Worm (Caenorhabditis elegans): ENCODE data around the gene sumv-2.

Gene sumv-2

DNA sequence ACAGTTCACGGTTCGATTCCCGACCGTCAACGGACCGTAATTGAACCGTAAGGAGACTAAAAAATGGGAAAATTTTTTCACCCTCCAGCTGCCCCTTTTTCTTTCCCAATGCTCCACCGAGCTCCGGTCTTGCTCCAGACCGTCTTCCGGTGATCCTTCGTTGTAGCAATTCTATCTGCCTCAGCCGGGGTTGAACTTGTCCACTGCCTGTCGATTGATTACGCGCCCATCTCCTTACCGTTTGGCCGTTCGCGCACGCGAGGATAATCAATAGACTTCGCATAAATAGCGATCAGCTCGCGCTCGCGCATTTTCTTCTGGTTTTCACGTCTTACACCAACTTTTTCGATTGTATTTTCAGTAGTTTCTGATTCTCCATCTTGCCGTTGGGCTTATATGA is 15.4 kb downstream of the sumv-2 start (continued):
- TF ChIP-seq Y79H2A.3 (GFP tag; conservative IDR thresholded peaks at IDR 0.05) (peak; percentile 26; the same call in 1 of the 2 replicates), Y53G8AR.9 (GFP tag; conservative IDR thresholded peaks at IDR 0.05) (peak; percentile 64), B0261.1 (tag; optimal IDR thresholded peaks at IDR 0.05) (peak; percentile 33), die-1 (tag; optimal IDR thresholded peaks at IDR 0.05) (peak; percentile 15), rpc-1 (optimal IDR thresholded peaks at IDR 0.05) (peak; percentile 23), rpc-1 (tag; optimal IDR thresholded peaks at IDR 0.05) (peak; percentile 56), egl-44 (GFP tag; IDR thresholded peaks at IDR 0.05) (peak; percentile 92), dox-1 (GFP tag; IDR thresholded peaks at IDR 0.05) (peak; percentile 83), nhr-90 (tag; optimal IDR thresholded peaks at IDR 0.05) (peak; percentile 1)

DNA sequence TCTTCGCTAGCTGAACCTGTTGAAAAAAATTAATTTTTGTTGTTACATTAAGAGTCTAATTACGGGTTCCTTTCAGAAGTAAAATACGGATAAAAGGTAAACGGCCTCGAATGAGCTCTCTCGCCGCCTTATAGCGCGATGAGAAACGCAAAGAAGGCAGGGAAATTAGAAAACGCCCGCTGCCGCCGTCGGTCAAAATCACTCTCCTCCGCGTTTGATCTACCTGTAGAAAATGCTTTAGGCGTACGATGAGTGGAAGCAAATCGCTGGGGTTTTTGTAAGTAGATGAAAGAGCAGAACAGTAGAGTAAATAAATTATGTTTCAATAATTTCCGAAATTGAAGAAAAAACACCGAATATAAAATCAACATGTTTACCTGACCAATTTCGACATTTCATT is 19.8 kb downstream of the sumv-2 start:
- TF ChIP-seq Y95B8A.8 (GFP tag; IDR thresholded peaks at IDR 0.05): no peak
- TF ChIP-seq ztf-18 (tag; optimal IDR thresholded peaks at IDR 0.05): no peak
- TF ChIP-seq F52B5.7 (tag; optimal IDR thresholded peaks at IDR 0.05): no peak
- TF ChIP-seq hlh-26 (GFP tag; conservative IDR thresholded peaks at IDR 0.05): no peak
- peak; percentile 44 for TF ChIP-seq dpl-1 (GFP tag; optimal IDR thresholded peaks at IDR 0.05)
- TF ChIP-seq nhr-80 (tag; optimal IDR thresholded peaks at IDR 0.05): no peak
- no peak for TF ChIP-seq bed-2 (GFP tag; IDR thresholded peaks at IDR 0.05)
- no peak for TF ChIP-seq unc-62 (GFP tag; optimal IDR thresholded peaks at IDR 0.05)
- no peak for TF ChIP-seq akir-1 (GFP tag; optimal IDR thresholded peaks at IDR 0.05)
- TF ChIP-seq lin-35 (GFP tag; optimal IDR thresholded peaks at IDR 0.05): no peak
- no peak for TF ChIP-seq rpc-1 (optimal IDR thresholded peaks at IDR 0.05)
- no peak for TF ChIP-seq rpc-1 (tag; optimal IDR thresholded peaks at IDR 0.05)
- no peak for TF ChIP-seq K11D2.4 (GFP tag; IDR thresholded peaks at IDR 0.05)
- no peak for TF ChIP-seq T07F8.4 (tag; optimal IDR thresholded peaks at IDR 0.05)
- TF ChIP-seq D2030.7 (GFP tag; IDR thresholded peaks at IDR 0.05): peak; percentile 49; the same call in 1 of the 2 replicates
- TF ChIP-seq ztf-26 (tag; optimal IDR thresholded peaks at IDR 0.05): no peak
- TF ChIP-seq Y56A3A.18 (GFP tag; IDR thresholded peaks at IDR 0.05): no peak
- TF ChIP-seq egl-18 (GFP tag; IDR thresholded peaks at IDR 0.05): no peak
- TF ChIP-seq let-526 (GFP tag; IDR thresholded peaks at IDR 0.05): no peak
- TF ChIP-seq xnd-1 (tag; optimal IDR thresholded peaks at IDR 0.05): peak; percentile 61
- TF ChIP-seq ekl-4 (GFP tag; IDR thresholded peaks at IDR 0.05): no peak
- no peak for TF ChIP-seq ceh-27 (GFP tag; optimal IDR thresholded peaks at IDR 0.05)
- TF ChIP-seq hmg-1.2 (GFP tag; IDR thresholded peaks at IDR 0.05): peak; percentile 26; the same call in 1 of the 2 replicates
- 0 out of 2 replicates have a peak, but pooled peaks have one; percentile 10 for TF ChIP-seq hsf-1 (GFP tag; IDR thresholded peaks at IDR 0.05)
- no peak for TF ChIP-seq ceh-58 (GFP tag; IDR thresholded peaks at IDR 0.05)
- no peak for TF ChIP-seq B0019.2 (GFP tag; conservative IDR thresholded peaks at IDR 0.05)
- no peak for TF ChIP-seq hrde-1 (tag; optimal IDR thresholded peaks at IDR 0.05; ENCODE audit: borderline replicate concordance)
- no peak for TF ChIP-seq mel-28 (tag; optimal IDR thresholded peaks at IDR 0.05; ENCODE audit: borderline replicate concordance)
- no peak for TF ChIP-seq somi-1 (GFP tag; optimal IDR thresholded peaks at IDR 0.05)
- no peak for TF ChIP-seq F23B12.7 (tag; optimal IDR thresholded peaks at IDR 0.05; ENCODE audit: insufficient read depth)
- TF ChIP-seq lsy-27 (tag; optimal IDR thresholded peaks at IDR 0.05; ENCODE audit: borderline replicate concordance, insufficient read depth): no peak
- peak; percentile 89 for TF ChIP-seq efl-1 (GFP tag; optimal IDR thresholded peaks at IDR 0.05)
- TF ChIP-seq lsl-1 (GFP tag; optimal IDR thresholded peaks at IDR 0.05): peak; percentile 36
- TF ChIP-seq sdz-38 (tag; optimal IDR thresholded peaks at IDR 0.05): no peak
- TF ChIP-seq hmg-20 (GFP tag; IDR thresholded peaks at IDR 0.05): no peak
- TF ChIP-seq F39B2.1 (GFP tag; IDR thresholded peaks at IDR 0.05): no peak
- TF ChIP-seq aptf-2 (GFP tag; conservative IDR thresholded peaks at IDR 0.05): 0 out of 2 replicates have a peak, but pooled peaks have one; percentile 13
- TF ChIP-seq T26A5.8 (tag; optimal IDR thresholded peaks at IDR 0.05): no peak
- no peak for TF ChIP-seq ztf-3 (GFP tag; optimal IDR thresholded peaks at IDR 0.05)
- no peak for TF ChIP-seq tbp1 (GFP tag; optimal IDR thresholded peaks at IDR 0.05)
- TF ChIP-seq lin-54 (GFP tag; optimal IDR thresholded peaks at IDR 0.05): no peak

Data from whole organism, young adult.